Worm (Caenorhabditis elegans) whole organism, L1 larva: ENCODE results near the gene C49C8.1.
A peak's percentile ranks its signal among the peaks of the same experiment; 100 is the strongest.

Experiments
- F16B12.6 ChIP-seq: fragments of 150-350 bp; optimal IDR thresholded peaks from 2 replicates; lab custom pipeline; 2014; ENCODE audit warnings: missing biosample characterization, missing genetic modification characterization
- ama-1 ChIP-seq: fragments of 150-350 bp; optimal IDR thresholded peaks from 2 replicates; lab custom pipeline; 2014
- blmp-1 ChIP-seq: fragments of 150-350 bp; optimal IDR thresholded peaks from 2 replicates; lab custom pipeline; 2014; ENCODE audit warnings: missing biosample characterization, missing genetic modification characterization
- ceh-63 ChIP-seq: fragments of 200-800 bp; sonication (Bioruptor generic); optimal IDR thresholded peaks from 2 replicates; lab custom pipeline; 2018; ENCODE audit warnings: mild to moderate bottlenecking, missing genetic modification characterization, missing compliant biosample characterization
- ceh-8 ChIP-seq: fragments of 200-800 bp; sonication (Bioruptor generic); optimal IDR thresholded peaks from 2 replicates; lab custom pipeline; 2018; ENCODE audit warnings: mild to moderate bottlenecking, missing genetic modification characterization, moderate library complexity, missing compliant biosample characterization
- ceh-82 ChIP-seq, 3 experiments: fragments of 150-350 bp in 1 of 3; sonication (generic microtip) in 2 of 3; optimal IDR thresholded peaks; 2 replicates each; lab custom pipeline; 2014 to 2017; ENCODE audit warnings: missing biosample characterization in 3 of 3, missing genetic modification characterization in 3 of 3
- dsc-1 ChIP-seq: sonication (generic microtip); optimal IDR thresholded peaks from 2 replicates; lab custom pipeline; 2016; ENCODE audit warnings: mild to moderate bottlenecking, missing genetic modification characterization, missing compliant biosample characterization
- efl-1 ChIP-seq, 4 experiments: fragments of 150-350 bp; optimal IDR thresholded peaks in 3 of 4; peaks in 1 of 4; 1 replicate in 1 of 4; 2 replicates in 3 of 4; lab custom pipeline; 2014; ENCODE audit warnings: missing biosample characterization in 2 of 4, missing genetic modification characterization in 2 of 4, missing genetic modification reagents in 2 of 4
- efl-3 ChIP-seq: fragments of 200-800 bp; sonication (Bioruptor generic); optimal IDR thresholded peaks from 2 replicates; lab custom pipeline; 2018; ENCODE audit warnings: mild to moderate bottlenecking, missing genetic modification characterization, missing compliant biosample characterization
- elt-2 ChIP-seq: sonication (generic microtip); optimal IDR thresholded peaks from 2 replicates; lab custom pipeline; 2016; ENCODE audit warnings: missing genetic modification characterization, mild to moderate bottlenecking, inconsistent platforms, missing compliant biosample characterization, missing genetic modification reagents
- ets-5 ChIP-seq: fragments of 200-800 bp; sonication (Bioruptor generic); IDR thresholded peaks from 2 replicates; pipeline ENCODE4 v1.3.6; 2022; ENCODE audit warnings: missing genetic modification characterization, missing compliant biosample characterization
- fkh-4 ChIP-seq: sonication (generic microtip); optimal IDR thresholded peaks from 2 replicates; lab custom pipeline; 2016; ENCODE audit warnings: missing compliant biosample characterization, missing genetic modification characterization, borderline replicate concordance
- fkh-8 ChIP-seq: sonication (generic microtip); optimal IDR thresholded peaks from 2 replicates; lab custom pipeline; 2016; ENCODE audit warnings: mild to moderate bottlenecking, missing genetic modification characterization, missing compliant biosample characterization
- grh-1 ChIP-seq: fragments of 200-800 bp; sonication (Bioruptor generic); IDR thresholded peaks from 2 replicates; pipeline ENCODE4 v1.3.6; 2022; ENCODE audit warnings: missing genetic modification reagents, missing genetic modification characterization, missing compliant biosample characterization
- hpl-2 ChIP-seq: fragments of 150-350 bp; optimal IDR thresholded peaks from 2 replicates; lab custom pipeline; 2014; ENCODE audit warnings: missing biosample characterization, missing genetic modification reagents, missing genetic modification characterization
- jun-1 ChIP-seq: fragments of 150-350 bp; optimal IDR thresholded peaks from 2 replicates; lab custom pipeline; 2014; ENCODE audit warnings: missing biosample characterization, missing genetic modification reagents, missing genetic modification characterization
- lin-13 ChIP-seq: fragments of 150-350 bp; optimal IDR thresholded peaks from 2 replicates; lab custom pipeline; 2014; ENCODE audit warnings: missing biosample characterization, missing genetic modification reagents, missing genetic modification characterization
- mab-9 ChIP-seq: fragments of 200-800 bp; sonication (Bioruptor generic); IDR thresholded peaks from 2 replicates; pipeline ENCODE4 v1.3.6; 2022; ENCODE audit warnings: missing genetic modification reagents, missing genetic modification characterization, missing compliant biosample characterization
- mef-2 ChIP-seq: fragments of 150-350 bp; optimal IDR thresholded peaks from 2 replicates; lab custom pipeline; 2014; ENCODE audit warnings: missing biosample characterization, missing genetic modification characterization
- mep-1 ChIP-seq: fragments of 150-350 bp; optimal IDR thresholded peaks from 2 replicates; lab custom pipeline; 2014; ENCODE audit warnings: missing biosample characterization, missing genetic modification characterization
- nhr-11 ChIP-seq: fragments of 150-350 bp; optimal IDR thresholded peaks from 2 replicates; lab custom pipeline; 2014; ENCODE audit warnings: missing biosample characterization, missing genetic modification characterization
- nhr-19 ChIP-seq: fragments of 200-800 bp; sonication (Bioruptor generic); conservative IDR thresholded peaks from 2 replicates; pipeline ENCODE4 v1.3.6; 2022; ENCODE audit warnings: missing genetic modification characterization, missing compliant biosample characterization
- nhr-237 ChIP-seq: fragments of 150-350 bp; optimal IDR thresholded peaks from 2 replicates; lab custom pipeline; 2014; ENCODE audit warnings: missing biosample characterization, missing genetic modification characterization
- nhr-47 ChIP-seq: sonication (generic microtip); optimal IDR thresholded peaks from 2 replicates; lab custom pipeline; 2016; ENCODE audit warnings: mild to moderate bottlenecking, missing genetic modification characterization, moderate library complexity, missing compliant biosample characterization
- nhr-71 ChIP-seq: sonication (generic microtip); optimal IDR thresholded peaks from 2 replicates; lab custom pipeline; 2016; ENCODE audit warnings: mild to moderate bottlenecking, missing genetic modification characterization, moderate library complexity, missing compliant biosample characterization
- nhr-77 ChIP-seq: fragments of 150-350 bp; optimal IDR thresholded peaks from 2 replicates; lab custom pipeline; 2014; ENCODE audit warnings: missing biosample characterization, missing genetic modification characterization
- nhr-84 ChIP-seq: sonication (generic microtip); optimal IDR thresholded peaks from 2 replicates; lab custom pipeline; 2017; ENCODE audit warnings: missing biosample characterization, missing genetic modification characterization
- pag-3 ChIP-seq: sonication (generic microtip); optimal IDR thresholded peaks from 2 replicates; lab custom pipeline; 2017; ENCODE audit warnings: missing genetic modification characterization, mild to moderate bottlenecking, missing compliant biosample characterization, antibody characterized with exemption, borderline replicate concordance; ENCODE audit not compliant: insufficient read depth
- rnt-1 ChIP-seq: sonication (generic microtip); optimal IDR thresholded peaks from 2 replicates; lab custom pipeline; 2016; ENCODE audit warnings: mild to moderate bottlenecking, missing genetic modification characterization, moderate library complexity, missing compliant biosample characterization
- snpc-4 ChIP-seq: fragments of 150-350 bp; optimal IDR thresholded peaks from 2 replicates; lab custom pipeline; 2014; ENCODE audit warnings: missing biosample characterization, missing genetic modification characterization
- snu-23 ChIP-seq: sonication (generic microtip); optimal IDR thresholded peaks from 2 replicates; lab custom pipeline; 2016; ENCODE audit warnings: missing genetic modification characterization, missing compliant biosample characterization
- sox-4 ChIP-seq: sonication (generic microtip); optimal IDR thresholded peaks from 2 replicates; lab custom pipeline; 2016; ENCODE audit warnings: missing genetic modification characterization, missing compliant biosample characterization
- sup-37 ChIP-seq: fragments of 200-800 bp; sonication (Bioruptor generic); optimal IDR thresholded peaks from 2 replicates; lab custom pipeline; 2018; ENCODE audit warnings: mild to moderate bottlenecking, missing genetic modification characterization, missing compliant biosample characterization
- tbx-2 ChIP-seq: sonication (generic microtip); optimal IDR thresholded peaks from 2 replicates; lab custom pipeline; 2016; ENCODE audit warnings: missing genetic modification characterization, missing compliant biosample characterization
- unc-30 ChIP-seq: sonication (generic microtip); optimal IDR thresholded peaks from 2 replicates; lab custom pipeline; 2017; ENCODE audit warnings: missing biosample characterization, missing genetic modification characterization
- unc-62 ChIP-seq: fragments of 150-350 bp; optimal IDR thresholded peaks from 2 replicates; lab custom pipeline; 2014; ENCODE audit warnings: missing biosample characterization, missing genetic modification reagents, missing genetic modification characterization
- zag-1 ChIP-seq: fragments of 150-350 bp; optimal IDR thresholded peaks from 2 replicates; lab custom pipeline; 2014; ENCODE audit warnings: missing biosample characterization, missing genetic modification characterization

Gene C49C8.1

DNA sequence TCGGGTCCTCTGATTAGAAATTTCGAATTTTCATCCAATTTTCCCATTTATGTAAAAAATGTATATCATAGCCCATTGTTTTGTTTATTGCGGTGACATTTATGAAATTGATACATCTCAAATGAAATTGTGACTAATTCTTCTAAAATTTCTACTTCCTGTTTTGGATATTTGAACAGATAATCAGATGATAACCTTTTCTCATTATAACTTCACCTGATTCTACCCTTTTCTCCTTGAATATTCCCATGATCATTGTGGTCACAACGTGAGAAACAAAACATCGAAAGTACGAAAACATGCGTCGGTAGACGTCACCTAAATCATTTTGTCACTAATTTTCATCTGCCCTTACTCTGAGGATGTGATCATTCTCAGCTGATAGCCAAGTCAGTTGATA, 24.1 kb upstream of the C49C8.1 start:
- TF ChIP-seq ceh-8 (peak; percentile 70), nhr-71 (peak; percentile 43), unc-62 (GFP tag; lab: Kevin White, UChicago) (no peak), grh-1 (GFP tag; lab: Robert Waterston, UW) (no peak), pag-3 (tag; lab: Kevin White, UChicago) (no peak), ets-5 (no peak), ceh-82 (tag; optimal IDR thresholded peaks at IDR 0.05; lab: Kevin White, UChicago) (no peak), mab-9 (GFP tag; lab: Robert Waterston, UW) (no peak), dsc-1 (tag; lab: Kevin White, UChicago) (peak; percentile 54), fkh-8 (peak; percentile 16), ceh-63 (no peak), mep-1 (no peak), nhr-11 (peak; percentile 13), fkh-4 (no peak)

ce11 chrIV:8631033-8631432, 23.3 kb upstream of the C49C8.1 start, which contains the start of gene dgk-4:
Gene dgk-4, plus strand, starts transcription at chrIV:8631333.
- TF ChIP-seq nhr-19 (no peak), nhr-84 (tag; lab: Kevin White, UChicago) (no peak), nhr-47 (no peak), nhr-237 (tag; lab: Kevin White, UChicago) (no peak)

DNA sequence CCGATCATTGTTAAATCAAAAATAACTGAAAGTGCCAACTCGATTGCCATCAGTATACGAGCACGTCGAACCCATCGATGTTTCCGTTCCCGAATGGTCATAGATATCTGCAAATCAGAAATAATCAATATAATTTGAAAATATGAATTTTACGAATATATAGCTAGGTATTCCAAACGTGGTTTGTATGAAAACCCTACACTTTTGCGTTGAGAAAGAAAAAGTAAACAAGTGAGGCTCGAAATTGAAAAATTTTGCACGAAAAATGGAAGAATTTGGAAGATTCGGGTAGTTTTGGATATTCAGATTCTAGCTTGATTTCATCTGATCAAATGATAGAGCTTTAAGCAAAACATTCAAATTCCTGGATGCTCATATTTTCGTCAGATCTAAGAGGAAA, 15.6 kb upstream of the C49C8.1 start, which contains the start of gene F42A9.9:
Gene F42A9.9 (minus strand): TSS at position 101 of the 400 bp plus-strand sequence.
- no peak for TF ChIP-seq grh-1 (GFP tag; lab: Robert Waterston, UW)
- TF ChIP-seq ama-1 (lab: Kevin White, UChicago) = no peak
- TF ChIP-seq F16B12.6 (tag; lab: Kevin White, UChicago) = no peak
- TF ChIP-seq zag-1 (tag; lab: Kevin White, UChicago) = no peak
- TF ChIP-seq lin-13 (GFP tag; lab: Kevin White, UChicago) = no peak
- no peak for TF ChIP-seq jun-1 (tag; lab: Kevin White, UChicago)
- TF ChIP-seq unc-30 = no peak
- no peak for TF ChIP-seq elt-2 (tag; lab: Kevin White, UChicago)
- no peak for TF ChIP-seq fkh-4
- no peak for TF ChIP-seq tbx-2
- TF ChIP-seq sup-37 (GFP tag; lab: Kevin White, UChicago) = no peak
- TF ChIP-seq sox-4 (tag; lab: Kevin White, UChicago) = no peak
- TF ChIP-seq snpc-4 (tag; lab: Kevin White, UChicago) = no peak
- no peak for TF ChIP-seq efl-3 (GFP tag; lab: Kevin White, UChicago)
- no peak for TF ChIP-seq snu-23 (GFP tag; lab: Kevin White, UChicago)
- no peak for TF ChIP-seq nhr-237 (tag; lab: Kevin White, UChicago)
- TF ChIP-seq blmp-1 (tag; lab: Kevin White, UChicago) = no peak
- TF ChIP-seq nhr-77 (tag; lab: Kevin White, UChicago) = no peak
- TF ChIP-seq hpl-2 (GFP tag; lab: Kevin White, UChicago) = no peak

DNA sequence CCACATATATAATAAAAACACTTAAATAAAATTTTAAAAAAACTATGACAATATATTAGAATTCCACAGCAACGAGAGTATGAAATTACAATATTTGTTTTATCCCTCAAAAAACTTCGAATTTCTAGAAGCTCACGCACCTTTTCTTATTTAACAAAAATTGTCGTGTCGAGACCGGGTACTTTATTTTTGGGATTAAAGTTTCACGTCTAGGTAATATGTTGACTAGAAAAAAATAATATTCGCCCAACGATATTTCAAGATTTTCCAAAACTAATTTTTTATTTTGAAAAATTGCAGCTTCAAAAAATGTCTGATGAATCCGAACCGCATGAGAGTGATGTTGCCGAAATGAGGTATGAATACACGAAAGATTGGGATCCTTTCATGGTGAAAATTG, 9.9 kb upstream of the C49C8.1 start, which contains the start of gene C49C8.3:
Gene C49C8.3 (plus strand): TSS at position 301 of the 400 bp plus-strand sequence.
- TF ChIP-seq blmp-1 (tag; lab: Kevin White, UChicago) = no peak
- TF ChIP-seq mef-2 (tag; lab: Kevin White, UChicago) = no peak
- no peak for TF ChIP-seq tbx-2
- TF ChIP-seq, all 84 proteins: peak for 0

ce11 chrIV:8648502-8648901, 5.9 kb upstream of the C49C8.1 start, which contains the start of gene cyp-33E1:
Gene cyp-33E1, minus strand, starts transcription at chrIV:8648602.
- TF ChIP-seq efl-1 (optimal IDR thresholded peaks at IDR 0.05; lab: Kevin White, UChicago) (no peak), efl-1 (GFP tag; optimal IDR thresholded peaks at IDR 0.05 in 1 of 2; lab: Kevin White, UChicago) (peak in 1 of 2 experiments; percentile 48), rnt-1 (tag; lab: Kevin White, UChicago) (no peak)
- TF ChIP-seq, all 84 proteins: peak for 1
